Fruit fly (Drosophila melanogaster) whole organism, embryonic: Measurements from ENCODE around the gene Zpr1.
A peak's percentile ranks its signal among the peaks of the same experiment; 100 is the strongest.

ENCODE experiments used
- Blimp-1 ChIP-seq: fragments of 200-800 bp; sonication (Bioruptor generic); optimal IDR thresholded peaks from 3 replicates; lab custom pipeline; 2018; ENCODE audit warnings: missing biosample characterization, missing genetic modification characterization, mild to moderate bottlenecking, moderate library complexity, missing genetic modification reagents
- CG12744 ChIP-seq: fragments of 200-800 bp; sonication (Bioruptor generic); optimal IDR thresholded peaks from 2 replicates; lab custom pipeline; 2016; ENCODE audit warnings: missing biosample characterization, missing genetic modification characterization
- CG12769 ChIP-seq: fragments of 200-800 bp; sonication (Bioruptor generic); optimal IDR thresholded peaks from 2 replicates; lab custom pipeline; 2019; ENCODE audit warnings: missing biosample characterization, mild to moderate bottlenecking, missing genetic modification characterization, moderate library complexity
- CG17802 ChIP-seq: fragments of 200-800 bp; sonication (Bioruptor generic); optimal IDR thresholded peaks from 2 replicates; lab custom pipeline; 2018; ENCODE audit warnings: missing biosample characterization, mild to moderate bottlenecking, missing genetic modification characterization, moderate library complexity
- CG18262 ChIP-seq: fragments of 200-800 bp; optimal IDR thresholded peaks from 3 replicates; lab custom pipeline; 2019; ENCODE audit warnings: missing biosample characterization, mild to moderate bottlenecking, missing genetic modification characterization, moderate library complexity
- CG1832 ChIP-seq: fragments of 200-800 bp; sonication (Bioruptor generic); optimal IDR thresholded peaks from 2 replicates; lab custom pipeline; 2017; ENCODE audit warnings: missing biosample characterization, mild to moderate bottlenecking, missing genetic modification characterization, inconsistent platforms
- CG18599 ChIP-seq: fragments of 200-800 bp; sonication (Bioruptor generic); optimal IDR thresholded peaks from 3 replicates; lab custom pipeline; 2017; ENCODE audit warnings: missing biosample characterization, missing genetic modification characterization, mild to moderate bottlenecking, moderate library complexity, missing genetic modification reagents
- CG2202 ChIP-seq: fragments of 200-800 bp; sonication (Bioruptor generic); optimal IDR thresholded peaks from 2 replicates; lab custom pipeline; 2018; ENCODE audit warnings: missing biosample characterization, mild to moderate bottlenecking, missing genetic modification characterization
- CG30020 ChIP-seq: fragments of 200-800 bp; optimal IDR thresholded peaks from 2 replicates; lab custom pipeline; 2019; ENCODE audit warnings: missing biosample characterization, mild to moderate bottlenecking, missing genetic modification characterization, moderate library complexity
- CG31365 ChIP-seq: fragments of 200-800 bp; sonication (Bioruptor generic); optimal IDR thresholded peaks from 2 replicates; lab custom pipeline; 2018; ENCODE audit warnings: missing biosample characterization, mild to moderate bottlenecking, missing genetic modification characterization
- CG34224 ChIP-seq: fragments of 200-800 bp; sonication (Bioruptor generic); IDR thresholded peaks from 3 replicates; pipeline ENCODE4 v1.3.6; 2022; ENCODE audit warnings: missing biosample characterization, missing genetic modification characterization; ENCODE audit not compliant: partially characterized antibody
- CG5953 ChIP-seq: fragments of 200-800 bp; sonication (Bioruptor generic); IDR thresholded peaks from 2 replicates; pipeline ENCODE4 v1.3.6; 2022; ENCODE audit warnings: missing biosample characterization, missing genetic modification characterization
- CG6272 ChIP-seq: fragments of 200-800 bp; sonication (Bioruptor generic); IDR thresholded peaks from 2 replicates; pipeline ENCODE4 v1.3.6; 2022; ENCODE audit warnings: missing biosample characterization, missing genetic modification characterization
- CG7556 ChIP-seq: fragments of 200-800 bp; sonication (Bioruptor generic); optimal IDR thresholded peaks from 2 replicates; lab custom pipeline; 2017; ENCODE audit warnings: missing biosample characterization, mild to moderate bottlenecking, missing genetic modification characterization
- CG7745 ChIP-seq: fragments of 200-800 bp; sonication (Bioruptor generic); optimal IDR thresholded peaks from 2 replicates; lab custom pipeline; 2018; ENCODE audit warnings: missing biosample characterization, mild to moderate bottlenecking, missing genetic modification characterization, moderate library complexity
- CG8281 ChIP-seq: fragments of 200-800 bp; sonication (Bioruptor generic); optimal IDR thresholded peaks from 2 replicates; lab custom pipeline; 2018; ENCODE audit warnings: missing biosample characterization, mild to moderate bottlenecking, missing genetic modification characterization, moderate library complexity
- CG9797 ChIP-seq: fragments of 200-800 bp; sonication (Bioruptor generic); optimal IDR thresholded peaks from 3 replicates; lab custom pipeline; 2018; ENCODE audit warnings: missing biosample characterization, mild to moderate bottlenecking, missing genetic modification characterization
- CG9876 ChIP-seq: fragments of 200-800 bp; sonication (Bioruptor generic); optimal IDR thresholded peaks from 2 replicates; lab custom pipeline; 2016; ENCODE audit warnings: missing biosample characterization, missing genetic modification characterization
- CG9932 ChIP-seq: fragments of 200-800 bp; sonication (Bioruptor generic); IDR thresholded peaks from 2 replicates; pipeline ENCODE4 v1.3.6; 2022; ENCODE audit warnings: missing biosample characterization, missing genetic modification characterization
- CkIIα-i1 ChIP-seq: fragments of 200-800 bp; sonication (Bioruptor generic); IDR thresholded peaks from 2 replicates; pipeline ENCODE4 v1.3.6; 2022; ENCODE audit warnings: missing biosample characterization, missing genetic modification characterization
- Drgx ChIP-seq: fragments of 200-800 bp; sonication (Bioruptor generic); IDR thresholded peaks from 2 replicates; pipeline ENCODE4 v1.3.6; 2022; ENCODE audit warnings: missing biosample characterization, missing genetic modification characterization
- Hey ChIP-seq: fragments of 200-800 bp; sonication (Bioruptor generic); optimal IDR thresholded peaks from 3 replicates; lab custom pipeline; 2018; ENCODE audit warnings: missing biosample characterization, mild to moderate bottlenecking, missing genetic modification characterization
- Hr51 ChIP-seq, 2 experiments: fragments of 200-800 bp; sonication (Bioruptor generic); optimal IDR thresholded peaks; 2 replicates in 1 of 2; 3 replicates in 1 of 2; lab custom pipeline; 2016 to 2018; ENCODE audit warnings: missing biosample characterization in 2 of 2, missing genetic modification characterization in 2 of 2, mild to moderate bottlenecking in 1 of 2, moderate library complexity in 1 of 2
- Hr78 ChIP-seq, 2 experiments: fragments of 200-800 bp in 1 of 2; fragments of >200 bp in 1 of 2; sonication (Bioruptor generic) in 1 of 2; optimal IDR thresholded peaks; 2 replicates each; lab custom pipeline; 2017 to 2019; ENCODE audit warnings: missing biosample characterization in 2 of 2, missing genetic modification characterization in 2 of 2, mild to moderate bottlenecking in 1 of 2, moderate library complexity in 1 of 2
- MTF-1 ChIP-seq: fragments of 200-800 bp; sonication (Bioruptor generic); optimal IDR thresholded peaks from 2 replicates; lab custom pipeline; 2018; ENCODE audit warnings: missing biosample characterization, mild to moderate bottlenecking, missing genetic modification characterization, borderline replicate concordance
- Myb ChIP-seq: fragments of 200-800 bp; sonication (Bioruptor generic); optimal IDR thresholded peaks from 2 replicates; lab custom pipeline; 2016; ENCODE audit warnings: missing biosample characterization, missing genetic modification characterization
- Ravus ChIP-seq: fragments of 200-800 bp; sonication (Bioruptor generic); IDR thresholded peaks from 2 replicates; pipeline ENCODE4 v1.3.6; 2022; ENCODE audit warnings: missing biosample characterization, missing genetic modification characterization
- abd-A ChIP-seq: fragments of 200-800 bp; sonication (Bioruptor generic); optimal IDR thresholded peaks from 3 replicates; lab custom pipeline; 2019; ENCODE audit warnings: missing biosample characterization, mild to moderate bottlenecking, missing genetic modification characterization, moderate library complexity
- aop ChIP-seq: fragments of 200-800 bp; sonication (Bioruptor generic); IDR thresholded peaks from 2 replicates; pipeline ENCODE4 v1.3.6; 2022; ENCODE audit warnings: missing biosample characterization, missing genetic modification characterization
- ara ChIP-seq: fragments of 200-800 bp; sonication (Bioruptor generic); IDR thresholded peaks from 2 replicates; pipeline ENCODE4 v1.3.6; 2022; ENCODE audit warnings: missing biosample characterization, missing genetic modification characterization
- ash1 ChIP-seq: fragments of 200-800 bp; sonication (Bioruptor generic); optimal IDR thresholded peaks from 2 replicates; lab custom pipeline; 2018; ENCODE audit warnings: missing biosample characterization, mild to moderate bottlenecking, missing genetic modification characterization
- bsh ChIP-seq, 2 experiments: fragments of 200-800 bp; sonication (Bioruptor generic); optimal IDR thresholded peaks; 2 replicates each; lab custom pipeline; 2017 to 2018; ENCODE audit warnings: mild to moderate bottlenecking in 2 of 2, missing biosample characterization in 2 of 2, missing genetic modification characterization in 2 of 2, moderate library complexity in 1 of 2
- chif ChIP-seq, 2 experiments: fragments of 200-800 bp; sonication (Bioruptor generic); optimal IDR thresholded peaks; 3 replicates each; lab custom pipeline; 2016; ENCODE audit warnings: missing biosample characterization in 2 of 2, missing genetic modification characterization in 2 of 2
- chn ChIP-seq: fragments of 200-800 bp; sonication (Bioruptor generic); optimal IDR thresholded peaks from 2 replicates; lab custom pipeline; 2016; ENCODE audit warnings: missing biosample characterization, missing genetic modification characterization
- gfzf ChIP-seq: fragments of 200-800 bp; sonication (Bioruptor generic); optimal IDR thresholded peaks from 2 replicates; lab custom pipeline; 2016; ENCODE audit warnings: missing biosample characterization, mild to moderate bottlenecking, missing genetic modification characterization, moderate library complexity
- grau ChIP-seq: fragments of 200-800 bp; optimal IDR thresholded peaks from 3 replicates; lab custom pipeline; 2019; ENCODE audit warnings: missing biosample characterization, mild to moderate bottlenecking, missing genetic modification characterization, moderate library complexity
- hkb ChIP-seq, 2 experiments: fragments of 200-800 bp in 1 of 2; fragments of >200 bp in 1 of 2; sonication (Bioruptor generic) in 1 of 2; IDR thresholded peaks in 1 of 2; optimal IDR thresholded peaks in 1 of 2; 2 replicates each; pipeline versions ENCODE4 v1.3.6 to Lab custom; 2017 to 2022; ENCODE audit warnings: missing biosample characterization in 1 of 2, missing genetic modification characterization in 1 of 2
- ind ChIP-seq: fragments of 200-800 bp; sonication (Bioruptor generic); optimal IDR thresholded peaks from 3 replicates; lab custom pipeline; 2016; ENCODE audit warnings: missing biosample characterization, missing genetic modification characterization
- jumu ChIP-seq: fragments of 200-800 bp; sonication (Bioruptor generic); optimal IDR thresholded peaks from 3 replicates; lab custom pipeline; 2016; ENCODE audit warnings: missing biosample characterization, missing genetic modification characterization
- lbe ChIP-seq: fragments of 200-800 bp; sonication (Bioruptor generic); optimal IDR thresholded peaks from 2 replicates; lab custom pipeline; 2016; ENCODE audit warnings: missing biosample characterization, mild to moderate bottlenecking, missing genetic modification characterization
- psq ChIP-seq: fragments of 200-800 bp; sonication (Bioruptor generic); optimal IDR thresholded peaks from 2 replicates; lab custom pipeline; 2017; ENCODE audit warnings: missing biosample characterization, missing genetic modification characterization
- ro ChIP-seq: fragments of 200-800 bp; sonication (Bioruptor generic); IDR thresholded peaks from 2 replicates; pipeline ENCODE4 v1.3.6; 2022; ENCODE audit warnings: missing biosample characterization, missing genetic modification characterization
- salm ChIP-seq: fragments of 200-800 bp; sonication (Bioruptor generic); optimal IDR thresholded peaks from 2 replicates; lab custom pipeline; 2018; ENCODE audit warnings: missing biosample characterization, mild to moderate bottlenecking, missing genetic modification characterization
- shn ChIP-seq: fragments of 200-800 bp; sonication (Bioruptor generic); optimal IDR thresholded peaks from 3 replicates; lab custom pipeline; 2016; ENCODE audit warnings: missing biosample characterization, missing genetic modification characterization
- twi ChIP-seq: fragments of 200-800 bp; optimal IDR thresholded peaks from 2 replicates; lab custom pipeline; 2019; ENCODE audit warnings: missing biosample characterization, mild to moderate bottlenecking, missing genetic modification characterization, moderate library complexity
- vnd ChIP-seq: fragments of 200-800 bp; sonication (Bioruptor generic); IDR thresholded peaks from 3 replicates; pipeline ENCODE4 v1.3.6; 2022; ENCODE audit warnings: missing biosample characterization, missing genetic modification characterization; ENCODE audit not compliant: partially characterized antibody
- wdn ChIP-seq: fragments of 200-800 bp; sonication (Bioruptor generic); IDR thresholded peaks from 2 replicates; pipeline ENCODE4 v1.3.6; 2022; ENCODE audit warnings: missing biosample characterization, missing genetic modification characterization
- z ChIP-seq: fragments of 200-800 bp; sonication (Bioruptor generic); IDR thresholded peaks from 3 replicates; pipeline ENCODE4 v1.3.6; 2022; ENCODE audit warnings: missing biosample characterization, missing genetic modification characterization
- zf30C ChIP-seq: fragments of 200-800 bp; sonication (Bioruptor generic); optimal IDR thresholded peaks from 3 replicates; lab custom pipeline; 2018; ENCODE audit warnings: missing biosample characterization, mild to moderate bottlenecking, missing genetic modification characterization

Gene Zpr1

DNA sequence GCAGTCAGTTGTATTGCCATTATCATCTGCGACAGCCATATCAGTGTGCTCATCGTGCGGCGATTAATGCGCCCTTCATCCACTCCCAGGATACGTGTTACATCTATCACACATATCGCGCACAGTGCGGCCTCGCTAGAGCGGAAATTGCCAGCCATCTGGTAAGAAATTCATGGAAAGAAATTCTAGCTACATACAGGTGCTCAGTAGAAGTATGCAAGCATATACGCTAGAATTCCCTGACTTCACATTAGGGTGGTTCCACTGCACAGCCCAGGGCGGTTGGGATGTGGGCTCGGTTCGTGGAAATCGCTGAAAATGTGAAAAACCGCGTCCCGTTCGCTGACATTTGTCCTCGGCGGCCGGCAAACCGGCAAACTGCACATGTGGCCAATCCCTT lies 20.7 kb downstream of the Zpr1 start (continued):
- TF ChIP-seq vnd (GFP tag; lab: Robert Waterston, UW) (no peak), aop (0 out of 2 replicates have a peak, but pooled peaks have one; percentile 65), CG31365 (peak; percentile 21), CG12744 (GFP tag; lab: Kevin White, UChicago) (no peak), CG34224 (no peak), CG5953 (peak; percentile 65), chif (GFP tag; optimal IDR thresholded peaks at IDR 0.05; lab: Kevin White, UChicago) (peak; percentile 28 to 82), Hr51 (GFP tag; optimal IDR thresholded peaks at IDR 0.05; lab: Kevin White, UChicago) (peak; percentile 23 to 60), hkb (optimal IDR thresholded peaks at IDR 0.05; lab: Kevin White, UChicago) (no peak), hkb (GFP tag; IDR thresholded peaks at IDR 0.05; lab: Robert Waterston, UW) (peak; percentile 82), ash1 (GFP tag; lab: Kevin White, UChicago) (no peak), CG30020 (tag; lab: Kevin White, UChicago) (peak; percentile 45), CG2202 (tag; lab: Kevin White, UChicago) (peak; percentile 38), lbe (GFP tag; lab: Kevin White, UChicago) (no peak), gfzf (GFP tag; lab: Kevin White, UChicago) (no peak), chn (GFP tag; lab: Kevin White, UChicago) (peak; percentile 78), CkIIα-i1 (GFP tag; lab: Robert Waterston, UW) (no peak), Ravus (GFP tag; lab: Robert Waterston, UW) (peak; percentile 55), CG9797 (GFP tag; lab: Kevin White, UChicago) (no peak), psq (GFP tag; lab: Kevin White, UChicago) (peak; percentile 1), twi (tag; lab: Kevin White, UChicago) (peak; percentile 24), ind (GFP tag; lab: Kevin White, UChicago) (peak; percentile 78), shn (GFP tag; lab: Kevin White, UChicago) (peak; percentile 43), ara (peak; percentile 90), CG18262 (tag; lab: Kevin White, UChicago) (peak; percentile 75), CG7745 (tag; lab: Kevin White, UChicago) (no peak), CG6272 (peak; percentile 83), Myb (GFP tag; lab: Kevin White, UChicago) (peak; percentile 56), Hr78 (GFP tag; optimal IDR thresholded peaks at IDR 0.05; lab: Kevin White, UChicago) (no peak), Blimp-1 (GFP tag; lab: Kevin White, UChicago) (peak; percentile 67), CG17802 (tag; lab: Kevin White, UChicago) (peak; percentile 43), CG9876 (GFP tag; lab: Kevin White, UChicago) (peak; percentile 47), salm (tag; lab: Kevin White, UChicago) (peak; percentile 18), CG18599 (GFP tag; lab: Kevin White, UChicago) (peak; percentile 78), CG12769 (no peak), Drgx (peak; percentile 87), CG7556 (GFP tag; lab: Kevin White, UChicago) (peak; percentile 61), ro (peak; percentile 80), Hey (tag; lab: Kevin White, UChicago) (peak; percentile 22), grau (peak; percentile 98), zf30C (no peak), z (peak; percentile 25; the same call in 1 of the 3 replicates), jumu (GFP tag; lab: Kevin White, UChicago) (peak; percentile 65), abd-A (tag; lab: Kevin White, UChicago) (no peak), MTF-1 (GFP tag; lab: Kevin White, UChicago) (peak; percentile 3), bsh (GFP tag; optimal IDR thresholded peaks at IDR 0.05; lab: Kevin White, UChicago) (peak; percentile 26 to 80), CG9932 (GFP tag; lab: Robert Waterston, UW) (peak; percentile 72), wdn (GFP tag; lab: Robert Waterston, UW) (peak; percentile 58; the same call in 1 of the 2 replicates), CG8281 (peak; percentile 26), CG1832 (GFP tag; lab: Kevin White, UChicago) (no peak)
